Fruit fly (Drosophila melanogaster): ENCODE measurements around the gene CG4000.

Gene CG4000

dm6 chr3R:20677251-20677650 lies at the start of gene CG4000:
Gene CG4000, minus strand, starts transcription at chr3R:20677351.
- TF ChIP-seq Dll (optimal IDR thresholded peaks at IDR 0.05) (no peak), psq (optimal IDR thresholded peaks at IDR 0.05) (no peak), pan (optimal IDR thresholded peaks at IDR 0.05) (no peak), CG8478 (optimal IDR thresholded peaks at IDR 0.05) (no peak), usp (GFP tag; optimal IDR thresholded peaks at IDR 0.05) (no peak)

- no peak for TF ChIP-seq usp (GFP tag; optimal IDR thresholded peaks at IDR 0.05)
- TF ChIP-seq CG8478 (optimal IDR thresholded peaks at IDR 0.05), result no peak
- no peak for TF ChIP-seq psq (optimal IDR thresholded peaks at IDR 0.05)
- no peak for TF ChIP-seq pan (optimal IDR thresholded peaks at IDR 0.05)
- TF ChIP-seq Dll (optimal IDR thresholded peaks at IDR 0.05), result no peak
- TF ChIP-seq EcR (GFP tag; optimal IDR thresholded peaks at IDR 0.05), result no peak
Measured at dm6 chr3R:20723491-20723890, 46.3 kb upstream of the CG4000 start.

dm6 chr3R:20719286-20719685 lies 42.1 kb upstream of the CG4000 start:
- TF ChIP-seq Dll (optimal IDR thresholded peaks at IDR 0.05) (no peak), CG8478 (optimal IDR thresholded peaks at IDR 0.05) (no peak), psq (optimal IDR thresholded peaks at IDR 0.05) (no peak), pan (optimal IDR thresholded peaks at IDR 0.05) (no peak), usp (GFP tag; optimal IDR thresholded peaks at IDR 0.05) (no peak), EcR (GFP tag; optimal IDR thresholded peaks at IDR 0.05) (no peak)

- no peak for TF ChIP-seq EcR (GFP tag; optimal IDR thresholded peaks at IDR 0.05)
- TF ChIP-seq Dll (optimal IDR thresholded peaks at IDR 0.05), result no peak
- no peak for TF ChIP-seq usp (GFP tag; optimal IDR thresholded peaks at IDR 0.05)
- no peak for TF ChIP-seq psq (optimal IDR thresholded peaks at IDR 0.05)
- no peak for TF ChIP-seq CG8478 (optimal IDR thresholded peaks at IDR 0.05)
- TF ChIP-seq pan (optimal IDR thresholded peaks at IDR 0.05), result no peak
Measured at dm6 chr3R:20714360-20714759, 37.2 kb upstream of the CG4000 start, which contains the start of gene Oamb. Gene Oamb, minus strand, starts transcription at chr3R:20714577.

- TF ChIP-seq pan (optimal IDR thresholded peaks at IDR 0.05) (no peak), EcR (GFP tag; optimal IDR thresholded peaks at IDR 0.05) (no peak), psq (optimal IDR thresholded peaks at IDR 0.05) (no peak), usp (GFP tag; optimal IDR thresholded peaks at IDR 0.05) (no peak), Dll (optimal IDR thresholded peaks at IDR 0.05) (no peak), CG8478 (optimal IDR thresholded peaks at IDR 0.05) (no peak)
Measured at dm6 chr3R:20675772-20676171, 1.4 kb downstream of the CG4000 start.

- TF ChIP-seq EcR (GFP tag; optimal IDR thresholded peaks at IDR 0.05) (no peak), psq (optimal IDR thresholded peaks at IDR 0.05) (no peak), pan (optimal IDR thresholded peaks at IDR 0.05) (no peak), Dll (optimal IDR thresholded peaks at IDR 0.05) (no peak), CG8478 (optimal IDR thresholded peaks at IDR 0.05) (no peak), usp (GFP tag; optimal IDR thresholded peaks at IDR 0.05) (no peak)
Measured at dm6 chr3R:20669040-20669621, 8.0 kb downstream of the CG4000 start, which contains the start of gene Cpr92F. Gene Cpr92F, plus strand, starts transcription at chr3R:20669571.

- TF ChIP-seq pan (optimal IDR thresholded peaks at IDR 0.05) (no peak), Dll (optimal IDR thresholded peaks at IDR 0.05) (no peak), usp (GFP tag; optimal IDR thresholded peaks at IDR 0.05) (no peak), CG8478 (optimal IDR thresholded peaks at IDR 0.05) (no peak), psq (optimal IDR thresholded peaks at IDR 0.05) (no peak), EcR (GFP tag; optimal IDR thresholded peaks at IDR 0.05) (no peak)
Measured at dm6 chr3R:20659804-20660203, 17.3 kb downstream of the CG4000 start, which contains the start of gene Nep4. Gene Nep4, minus strand, starts transcription at chr3R:20659904.

- no peak for TF ChIP-seq Dll (optimal IDR thresholded peaks at IDR 0.05)
- TF ChIP-seq EcR (GFP tag; optimal IDR thresholded peaks at IDR 0.05), result no peak
- no peak for TF ChIP-seq CG8478 (optimal IDR thresholded peaks at IDR 0.05)
- no peak for TF ChIP-seq psq (optimal IDR thresholded peaks at IDR 0.05)
- TF ChIP-seq pan (optimal IDR thresholded peaks at IDR 0.05), result no peak
- no peak for TF ChIP-seq usp (GFP tag; optimal IDR thresholded peaks at IDR 0.05)
Measured at dm6 chr3R:20656649-20657048, 20.5 kb downstream of the CG4000 start.

- TF ChIP-seq pan (optimal IDR thresholded peaks at IDR 0.05) (no peak), CG8478 (optimal IDR thresholded peaks at IDR 0.05) (no peak), Dll (optimal IDR thresholded peaks at IDR 0.05) (no peak), EcR (GFP tag; optimal IDR thresholded peaks at IDR 0.05) (no peak), psq (optimal IDR thresholded peaks at IDR 0.05) (no peak), usp (GFP tag; optimal IDR thresholded peaks at IDR 0.05) (no peak)
Measured at dm6 chr3R:20652350-20652749, 24.8 kb downstream of the CG4000 start, which contains the start of gene GluRIID. Gene GluRIID, minus strand, starts transcription at chr3R:20652450.

- no peak for TF ChIP-seq pan (optimal IDR thresholded peaks at IDR 0.05)
- TF ChIP-seq Dll (optimal IDR thresholded peaks at IDR 0.05), result no peak
- TF ChIP-seq EcR (GFP tag; optimal IDR thresholded peaks at IDR 0.05), result no peak
Measured at dm6 chr3R:20648616-20649015, 28.5 kb downstream of the CG4000 start, which contains the start of gene GluRIIE. Gene GluRIIE, minus strand, starts transcription at chr3R:20648716.

dm6 chr3R:20635735-20636134 lies 41.4 kb downstream of the CG4000 start:
- no peak for TF ChIP-seq Dll (optimal IDR thresholded peaks at IDR 0.05)
- TF ChIP-seq EcR (GFP tag; optimal IDR thresholded peaks at IDR 0.05), result no peak
- TF ChIP-seq usp (GFP tag; optimal IDR thresholded peaks at IDR 0.05), result no peak
- no peak for TF ChIP-seq psq (optimal IDR thresholded peaks at IDR 0.05)
- no peak for TF ChIP-seq CG8478 (optimal IDR thresholded peaks at IDR 0.05)
- TF ChIP-seq pan (optimal IDR thresholded peaks at IDR 0.05), result no peak

dm6 chr3R:20634674-20635594 lies 42.2 kb downstream of the CG4000 start, which contains the start of the genes Pi3K92E and Lrrk:
Gene Pi3K92E, minus strand, starts transcription at chr3R:20634732.
Gene Lrrk, plus strand, starts transcription at chr3R:20635480.
- no peak for TF ChIP-seq pan (optimal IDR thresholded peaks at IDR 0.05)
- TF ChIP-seq Dll (optimal IDR thresholded peaks at IDR 0.05), result no peak
- TF ChIP-seq EcR (GFP tag; optimal IDR thresholded peaks at IDR 0.05), result no peak
- TF ChIP-seq CG8478 (optimal IDR thresholded peaks at IDR 0.05), result no peak
- TF ChIP-seq psq (optimal IDR thresholded peaks at IDR 0.05), result no peak
- no peak for TF ChIP-seq usp (GFP tag; optimal IDR thresholded peaks at IDR 0.05)

All from whole organism.